Fruit fly (Drosophila melanogaster) Kc167 (cell line): ENCODE measurements around the gene sta.

Experiments used
- Myc ChIP-seq: fragments of >200 bp; optimal IDR thresholded peaks from 2 replicates; lab custom pipeline; 2017; ENCODE audit warnings: missing external identifiers
- Sin3A ChIP-seq: fragments of >200 bp; optimal IDR thresholded peaks from 2 replicates; lab custom pipeline; 2018; ENCODE audit warnings: missing external identifiers
- h ChIP-seq: fragments of >200 bp; optimal IDR thresholded peaks from 3 replicates; lab custom pipeline; 2018; ENCODE audit warnings: missing external identifiers
- psq ChIP-seq: fragments of >200 bp; optimal IDR thresholded peaks from 2 replicates; lab custom pipeline; 2017; ENCODE audit warnings: missing external identifiers
- ttk ChIP-seq: sonication (Bioruptor generic); optimal IDR thresholded peaks from 2 replicates; lab custom pipeline; 2017; ENCODE audit warnings: missing external identifiers

dm6 chrX:1480426-1480825 lies 2.8 kb downstream of the sta start:
- TF ChIP-seq Sin3A (lab: Kevin White, UChicago) (no peak), h (lab: Kevin White, UChicago) (no peak), psq (lab: Kevin White, UChicago) (no peak), ttk (lab: Kevin White, UChicago) (no peak), Myc (lab: Kevin White, UChicago) (no peak)
